Worm (Caenorhabditis elegans): ENCODE results near the gene F53A9.8.

The F53A9.8 gene

ce11 chrX:8761060-8761459, 42.4 kb upstream of the F53A9.8 start:
- TF ChIP-seq tbx-7 (tag; optimal IDR thresholded peaks at IDR 0.05): no peak
- no peak for TF ChIP-seq ceh-2 (tag; optimal IDR thresholded peaks at IDR 0.05)
- no peak for TF ChIP-seq che-1 (tag; optimal IDR thresholded peaks at IDR 0.05)

- TF ChIP-seq ama-1 (optimal IDR thresholded peaks at IDR 0.05) (no peak), ceh-22 (tag; optimal IDR thresholded peaks at IDR 0.05) (no peak), C38D4.7 (GFP tag; optimal IDR thresholded peaks at IDR 0.05) (no peak), ceh-18 (tag; optimal IDR thresholded peaks at IDR 0.05) (no peak), ceh-45 (GFP tag; IDR thresholded peaks at IDR 0.05) (no peak), pqm-1 (tag; optimal IDR thresholded peaks at IDR 0.05) (no peak), ceh-30 (tag; optimal IDR thresholded peaks at IDR 0.05) (no peak), unc-3 (GFP tag; conservative IDR thresholded peaks at IDR 0.05) (no peak), unc-3 (tag; optimal IDR thresholded peaks at IDR 0.05) (no peak), tbx-2 (tag; optimal IDR thresholded peaks at IDR 0.05) (no peak), dve-1 (tag; optimal IDR thresholded peaks at IDR 0.05) (no peak), mec-3 (tag; optimal IDR thresholded peaks at IDR 0.05; ENCODE audit: borderline replicate concordance) (no peak)
These were observed 37.3 kb upstream of the F53A9.8 start for ce11 chrX:8755987-8756386.

- TF ChIP-seq ahr-1 (tag; optimal IDR thresholded peaks at IDR 0.05): no peak
- TF ChIP-seq sox-2 (GFP tag; IDR thresholded peaks at IDR 0.05): no peak
- no peak for TF ChIP-seq ceh-48 (tag; optimal IDR thresholded peaks at IDR 0.05)
- TF ChIP-seq gmeb-2 (tag; optimal IDR thresholded peaks at IDR 0.05): no peak
- TF ChIP-seq npax-4 (tag; optimal IDR thresholded peaks at IDR 0.05): no peak
- no peak for TF ChIP-seq ama-1 (optimal IDR thresholded peaks at IDR 0.05)
- no peak for TF ChIP-seq che-1 (tag; optimal IDR thresholded peaks at IDR 0.05)
- no peak for TF ChIP-seq ttx-3 (tag; optimal IDR thresholded peaks at IDR 0.05)
- no peak for TF ChIP-seq lin-11 (tag; optimal IDR thresholded peaks at IDR 0.05)
- TF ChIP-seq ceh-22 (tag; optimal IDR thresholded peaks at IDR 0.05): no peak
- no peak for TF ChIP-seq K09A11.1 (tag; optimal IDR thresholded peaks at IDR 0.05; ENCODE audit: insufficient read depth)
- TF ChIP-seq nfya-1 (tag; optimal IDR thresholded peaks at IDR 0.05): no peak
- TF ChIP-seq tbx-2 (tag; optimal IDR thresholded peaks at IDR 0.05): no peak
- TF ChIP-seq ceh-18 (tag; optimal IDR thresholded peaks at IDR 0.05): no peak
- TF ChIP-seq eyg-1 (tag; optimal IDR thresholded peaks at IDR 0.05): no peak
- no peak for TF ChIP-seq unc-42 (tag; optimal IDR thresholded peaks at IDR 0.05)
- TF ChIP-seq Y22D7AL.16 (tag; optimal IDR thresholded peaks at IDR 0.05): no peak
- TF ChIP-seq hlh-15 (tag; optimal IDR thresholded peaks at IDR 0.05): no peak
These were observed 35.6 kb upstream of the F53A9.8 start for ce11 chrX:8754285-8754795.

ce11 chrX:8752546-8752945, 33.8 kb upstream of the F53A9.8 start:
- TF ChIP-seq elt-2 (tag; optimal IDR thresholded peaks at IDR 0.05) (peak; percentile 47), elt-4 (tag; optimal IDR thresholded peaks at IDR 0.05) (no peak), fkh-10 (GFP tag; optimal IDR thresholded peaks at IDR 0.05) (no peak), hlh-8 (tag; optimal IDR thresholded peaks at IDR 0.05) (no peak), T23F11.4 (GFP tag; optimal IDR thresholded peaks at IDR 0.05) (no peak), hlh-30 (tag; optimal IDR thresholded peaks at IDR 0.05; ENCODE audit: insufficient read depth) (peak; percentile 44), sox-4 (tag; optimal IDR thresholded peaks at IDR 0.05) (no peak)

- TF ChIP-seq hlh-8 (tag; optimal IDR thresholded peaks at IDR 0.05): no peak
- TF ChIP-seq pag-3 (tag; optimal IDR thresholded peaks at IDR 0.05; ENCODE audit: borderline replicate concordance): no peak
- no peak for TF ChIP-seq pha-4 (tag; optimal IDR thresholded peaks at IDR 0.05)
- no peak for TF ChIP-seq K02D7.2 (tag; optimal IDR thresholded peaks at IDR 0.05)
- TF ChIP-seq hlh-15 (tag; optimal IDR thresholded peaks at IDR 0.05): no peak
- no peak for TF ChIP-seq eyg-1 (tag; optimal IDR thresholded peaks at IDR 0.05)
- TF ChIP-seq ceh-2 (tag; optimal IDR thresholded peaks at IDR 0.05): no peak
- TF ChIP-seq elt-2 (tag; optimal IDR thresholded peaks at IDR 0.05): no peak
- no peak for TF ChIP-seq unc-3 (GFP tag; conservative IDR thresholded peaks at IDR 0.05)
- no peak for TF ChIP-seq unc-3 (tag; optimal IDR thresholded peaks at IDR 0.05)
- no peak for TF ChIP-seq odd-2 (tag; optimal IDR thresholded peaks at IDR 0.05)
- TF ChIP-seq madf-2 (tag; optimal IDR thresholded peaks at IDR 0.05): no peak
- no peak for TF ChIP-seq sox-4 (tag; optimal IDR thresholded peaks at IDR 0.05)
- TF ChIP-seq hlh-6 (tag; optimal IDR thresholded peaks at IDR 0.05): no peak
- TF ChIP-seq ahr-1 (tag; optimal IDR thresholded peaks at IDR 0.05): no peak
These were observed 32.0 kb upstream of the F53A9.8 start, which contains the start of gene asns-2 for ce11 chrX:8750660-8751059. Gene asns-2, minus strand, starts transcription at chrX:8750941.

Data from whole organism, late embryonic.